Fruit fly (Drosophila melanogaster): ENCODE measurements around the gene PGS1.

The PGS1 gene

dm6 chr3R:18743270-18743922, 2.4 kb downstream of the PGS1 start, which contains the start of gene Mekk1 (continued):
- 0 out of 2 replicates have a peak, but pooled peaks have one; percentile 19 for TF ChIP-seq CG6689 (GFP tag; IDR thresholded peaks at IDR 0.05)
- TF ChIP-seq Bdp1 (GFP tag; optimal IDR thresholded peaks at IDR 0.05) = peak; percentile 10
- peak; percentile 67 for TF ChIP-seq CoRest (tag; optimal IDR thresholded peaks at IDR 0.05)
- TF ChIP-seq E2f1 (GFP tag; IDR thresholded peaks at IDR 0.05) = no peak
- no peak for TF ChIP-seq CG9797 (GFP tag; optimal IDR thresholded peaks at IDR 0.05)
- TF ChIP-seq CG11695 (GFP tag; IDR thresholded peaks at IDR 0.05) = no peak
- peak; percentile 69 for TF ChIP-seq CG13894 (tag; optimal IDR thresholded peaks at IDR 0.05)
- no peak for TF ChIP-seq jigr1 (GFP tag; IDR thresholded peaks at IDR 0.05)
- 0 out of 2 replicates have a peak, but pooled peaks have one; percentile 27 for TF ChIP-seq CG31224 (GFP tag; IDR thresholded peaks at IDR 0.05)
- peak; percentile 47 for TF ChIP-seq Sox102F (GFP tag; optimal IDR thresholded peaks at IDR 0.05)
- TF ChIP-seq dimm (GFP tag; IDR thresholded peaks at IDR 0.05) = no peak
- TF ChIP-seq zen2 (GFP tag; IDR thresholded peaks at IDR 0.05; ENCODE audit: partially characterized antibody) = no peak; the same call in 2 of the 3 replicates
- TF ChIP-seq CG4707 (GFP tag; optimal IDR thresholded peaks at IDR 0.05) = no peak
- TF ChIP-seq Sin3A (optimal IDR thresholded peaks at IDR 0.05) = peak; percentile 27
- TF ChIP-seq nmo (GFP tag; optimal IDR thresholded peaks at IDR 0.05) = peak; percentile 47
- TF ChIP-seq BtbVII (GFP tag; optimal IDR thresholded peaks at IDR 0.05) = no peak
- peak; percentile 67 for TF ChIP-seq HLH54F (GFP tag; optimal IDR thresholded peaks at IDR 0.05)
- peak; percentile 53 for TF ChIP-seq shn (GFP tag; optimal IDR thresholded peaks at IDR 0.05)
- no peak for TF ChIP-seq CG33213 (GFP tag; optimal IDR thresholded peaks at IDR 0.05)
- peak; percentile 20; the same call in 1 of the 2 replicates for TF ChIP-seq CG7372 (GFP tag; IDR thresholded peaks at IDR 0.05)
- TF ChIP-seq Fer2 (tag; optimal IDR thresholded peaks at IDR 0.05) = peak; percentile 16
- peak; percentile 63; the same call in 1 of the 3 replicates for TF ChIP-seq hb (GFP tag; IDR thresholded peaks at IDR 0.05; ENCODE audit: partially characterized antibody)
- TF ChIP-seq CG7839 (tag; optimal IDR thresholded peaks at IDR 0.05) = peak; percentile 42
- peak; percentile 23 for TF ChIP-seq luna (GFP tag; optimal IDR thresholded peaks at IDR 0.05)
- no peak for TF ChIP-seq sim (GFP tag; IDR thresholded peaks at IDR 0.05)
- no peak for TF ChIP-seq nau (GFP tag; optimal IDR thresholded peaks at IDR 0.05)
- no peak for TF ChIP-seq Oaz (GFP tag; IDR thresholded peaks at IDR 0.05)
- TF ChIP-seq vfl (GFP tag; optimal IDR thresholded peaks at IDR 0.05) = peak; percentile 30
- TF ChIP-seq pros (GFP tag; optimal IDR thresholded peaks at IDR 0.05) = peak; percentile 27
- TF ChIP-seq CG12391 (tag; optimal IDR thresholded peaks at IDR 0.05) = peak; percentile 66
- peak; percentile 29 for TF ChIP-seq CG17359 (tag; optimal IDR thresholded peaks at IDR 0.05)
- peak; percentile 59 for TF ChIP-seq gro (GFP tag; optimal IDR thresholded peaks at IDR 0.05)
- peak; percentile 49; the same call in 1 of the 3 replicates for TF ChIP-seq CG6791 (GFP tag; IDR thresholded peaks at IDR 0.05; ENCODE audit: partially characterized antibody)
- TF ChIP-seq CG9727 (GFP tag; optimal IDR thresholded peaks at IDR 0.05) = peak; percentile 21
- no peak for TF ChIP-seq CG16779 (GFP tag; IDR thresholded peaks at IDR 0.05)
- peak; percentile 24; the same call in 1 of the 3 replicates for TF ChIP-seq CG34224 (GFP tag; IDR thresholded peaks at IDR 0.05; ENCODE audit: partially characterized antibody)
- no peak for TF ChIP-seq sens-2 (GFP tag; IDR thresholded peaks at IDR 0.05)
- peak; percentile 35 for TF ChIP-seq CG18476 (GFP tag; optimal IDR thresholded peaks at IDR 0.05)
- TF ChIP-seq pfk (GFP tag; optimal IDR thresholded peaks at IDR 0.05) = no peak
- TF ChIP-seq Dref (GFP tag; IDR thresholded peaks at IDR 0.05) = peak; percentile 66
- TF ChIP-seq Dad (GFP tag; optimal IDR thresholded peaks at IDR 0.05) = peak; percentile 26
- no peak for TF ChIP-seq CG4404 (GFP tag; IDR thresholded peaks at IDR 0.05)
- peak; percentile 52 for TF ChIP-seq amos (GFP tag; IDR thresholded peaks at IDR 0.05; ENCODE audit: partially characterized antibody)
- no peak for TF ChIP-seq slp2 (GFP tag; optimal IDR thresholded peaks at IDR 0.05)
- TF ChIP-seq HLH4C (GFP tag; IDR thresholded peaks at IDR 0.05; ENCODE audit: partially characterized antibody) = peak; percentile 45; the same call in 1 of the 3 replicates
- peak; percentile 51; the same call in 1 of the 2 replicates for TF ChIP-seq Bgb (GFP tag; IDR thresholded peaks at IDR 0.05; ENCODE audit: partially characterized antibody)
- TF ChIP-seq CG12744 (GFP tag; optimal IDR thresholded peaks at IDR 0.05) = no peak
- TF ChIP-seq row (GFP tag; IDR thresholded peaks at IDR 0.05) = peak; percentile 92
- TF ChIP-seq CG3726 (GFP tag; IDR thresholded peaks at IDR 0.05) = no peak
